Fruit fly (Drosophila melanogaster): Measurements from ENCODE around the gene CG33267.

- TF ChIP-seq CG33017 (tag; optimal IDR thresholded peaks at IDR 0.05) (no peak), toe (GFP tag; optimal IDR thresholded peaks at IDR 0.05) (no peak), Crg-1 (GFP tag; optimal IDR thresholded peaks at IDR 0.05) (no peak)
These were observed 34.6 kb upstream of the CG33267 start for dm6 chr3L:11529707-11530106.
